Fruit fly (Drosophila melanogaster) whole organism, embryonic: ENCODE results near the gene CG14647.

Source experiments
- Atf6 ChIP-seq: fragments of 200-800 bp; sonication (Bioruptor generic); IDR thresholded peaks from 2 replicates; pipeline ENCODE4 v1.3.6; 2022; ENCODE audit warnings: missing biosample characterization, missing genetic modification characterization
- B-H1 ChIP-seq: fragments of 200-800 bp; sonication (Bioruptor generic); IDR thresholded peaks from 3 replicates; pipeline ENCODE4 v1.3.6; 2022; ENCODE audit warnings: missing biosample characterization, missing genetic modification characterization
- Bgb ChIP-seq: fragments of 200-800 bp; sonication (Bioruptor generic); IDR thresholded peaks from 2 replicates; pipeline ENCODE4 v1.3.6; 2022; ENCODE audit warnings: missing biosample characterization, missing genetic modification characterization; ENCODE audit not compliant: partially characterized antibody
- Blimp-1 ChIP-seq: fragments of 200-800 bp; sonication (Bioruptor generic); optimal IDR thresholded peaks from 3 replicates; lab custom pipeline; 2018; ENCODE audit warnings: missing biosample characterization, missing genetic modification characterization, mild to moderate bottlenecking, moderate library complexity, missing genetic modification reagents
- CG12104 ChIP-seq: fragments of 200-800 bp; sonication (Bioruptor generic); optimal IDR thresholded peaks from 3 replicates; lab custom pipeline; 2016; ENCODE audit warnings: missing biosample characterization, missing genetic modification characterization
- CG14860 ChIP-seq: fragments of 200-800 bp; sonication (Bioruptor generic); IDR thresholded peaks from 3 replicates; pipeline ENCODE4 v1.3.6; 2022; ENCODE audit warnings: missing biosample characterization, missing genetic modification characterization; ENCODE audit not compliant: partially characterized antibody
- CG14965 ChIP-seq: fragments of 200-800 bp; sonication (Bioruptor generic); optimal IDR thresholded peaks from 2 replicates; lab custom pipeline; 2016; ENCODE audit warnings: missing biosample characterization, missing genetic modification characterization, borderline replicate concordance
- CG16813 ChIP-seq: fragments of 200-800 bp; sonication (Bioruptor generic); IDR thresholded peaks from 3 replicates; pipeline ENCODE4 v1.3.6; 2022; ENCODE audit warnings: missing biosample characterization, missing genetic modification characterization; ENCODE audit not compliant: partially characterized antibody
- CG17612 ChIP-seq: fragments of 200-800 bp; sonication (Bioruptor generic); IDR thresholded peaks from 2 replicates; pipeline ENCODE4 v1.3.6; 2022; ENCODE audit warnings: missing biosample characterization, missing genetic modification characterization
- CG4617 ChIP-seq: fragments of 200-800 bp; sonication (Bioruptor generic); optimal IDR thresholded peaks from 3 replicates; lab custom pipeline; 2016; ENCODE audit warnings: missing biosample characterization, missing genetic modification characterization, borderline replicate concordance
- CG6791 ChIP-seq: fragments of 200-800 bp; sonication (Bioruptor generic); IDR thresholded peaks from 3 replicates; pipeline ENCODE4 v1.3.6; 2022; ENCODE audit warnings: missing biosample characterization, missing genetic modification characterization; ENCODE audit not compliant: partially characterized antibody
- CG7963 ChIP-seq: fragments of 200-800 bp; sonication (Bioruptor generic); IDR thresholded peaks from 3 replicates; pipeline ENCODE4 v1.3.6; 2022; ENCODE audit warnings: missing biosample characterization, missing genetic modification characterization; ENCODE audit not compliant: partially characterized antibody
- CHES-1-like ChIP-seq: fragments of 200-800 bp; sonication (Bioruptor generic); optimal IDR thresholded peaks from 2 replicates; lab custom pipeline; 2016; ENCODE audit warnings: missing biosample characterization, missing genetic modification characterization
- D19B ChIP-seq: fragments of 200-800 bp; sonication (Bioruptor generic); optimal IDR thresholded peaks from 2 replicates; lab custom pipeline; 2017; ENCODE audit warnings: missing biosample characterization, mild to moderate bottlenecking, missing genetic modification characterization
- Drgx ChIP-seq: fragments of 200-800 bp; sonication (Bioruptor generic); IDR thresholded peaks from 2 replicates; pipeline ENCODE4 v1.3.6; 2022; ENCODE audit warnings: missing biosample characterization, missing genetic modification characterization
- Ets65A ChIP-seq: fragments of 200-800 bp; sonication (Bioruptor generic); peaks from one replicate; lab custom pipeline; 2016; ENCODE audit warnings: missing biosample characterization, missing genetic modification characterization
- HLH3B ChIP-seq: fragments of 200-800 bp; sonication (Bioruptor generic); IDR thresholded peaks from 2 replicates; pipeline ENCODE4 v1.3.6; 2022; ENCODE audit warnings: missing biosample characterization, missing genetic modification characterization
- HLH4C ChIP-seq: fragments of 200-800 bp; sonication (Bioruptor generic); IDR thresholded peaks from 3 replicates; pipeline ENCODE4 v1.3.6; 2022; ENCODE audit warnings: missing biosample characterization, missing genetic modification characterization; ENCODE audit not compliant: partially characterized antibody
- Hr51 ChIP-seq, 2 experiments: fragments of 200-800 bp; sonication (Bioruptor generic); optimal IDR thresholded peaks; 2 replicates in 1 of 2; 3 replicates in 1 of 2; lab custom pipeline; 2016 to 2018; ENCODE audit warnings: missing biosample characterization in 2 of 2, missing genetic modification characterization in 2 of 2, mild to moderate bottlenecking in 1 of 2, moderate library complexity in 1 of 2
- Max ChIP-seq: fragments of 200-800 bp; sonication (Bioruptor generic); optimal IDR thresholded peaks from 2 replicates; lab custom pipeline; 2016; ENCODE audit warnings: missing biosample characterization, mild to moderate bottlenecking, missing genetic modification characterization
- NC2β ChIP-seq: fragments of 200-800 bp; sonication (Bioruptor generic); optimal IDR thresholded peaks from 2 replicates; lab custom pipeline; 2016; ENCODE audit warnings: missing biosample characterization, missing genetic modification characterization
- Opbp ChIP-seq: fragments of 200-800 bp; sonication (Bioruptor generic); IDR thresholded peaks from 3 replicates; pipeline ENCODE4 v1.3.6; 2022; ENCODE audit warnings: missing biosample characterization, missing genetic modification characterization; ENCODE audit not compliant: partially characterized antibody
- PHDP ChIP-seq: fragments of 200-800 bp; sonication (Bioruptor generic); optimal IDR thresholded peaks from 3 replicates; lab custom pipeline; 2018; ENCODE audit warnings: missing biosample characterization, mild to moderate bottlenecking, missing genetic modification characterization, moderate library complexity
- Sin3A ChIP-seq: fragments of >200 bp; optimal IDR thresholded peaks from 2 replicates; lab custom pipeline; 2018
- Xrp1 ChIP-seq: fragments of 200-800 bp; sonication (Bioruptor generic); IDR thresholded peaks from 2 replicates; pipeline ENCODE4 v1.3.6; 2022; ENCODE audit warnings: missing biosample characterization, missing genetic modification characterization
- ac ChIP-seq: fragments of 200-800 bp; sonication (Bioruptor generic); optimal IDR thresholded peaks from 3 replicates; lab custom pipeline; 2017; ENCODE audit warnings: missing biosample characterization, mild to moderate bottlenecking, missing genetic modification characterization
- amos ChIP-seq: fragments of 200-800 bp; sonication (Bioruptor generic); IDR thresholded peaks from 2 replicates; pipeline ENCODE4 v1.3.6; 2022; ENCODE audit warnings: missing biosample characterization, missing genetic modification characterization; ENCODE audit not compliant: partially characterized antibody
- ato ChIP-seq: fragments of 200-800 bp; sonication (Bioruptor generic); IDR thresholded peaks from 2 replicates; pipeline ENCODE4 v1.3.6; 2022; ENCODE audit warnings: missing biosample characterization, missing genetic modification characterization; ENCODE audit not compliant: partially characterized antibody
- bbx ChIP-seq: fragments of 200-800 bp; sonication (Bioruptor generic); IDR thresholded peaks from 2 replicates; pipeline ENCODE4 v1.3.6; 2022; ENCODE audit warnings: missing biosample characterization, missing genetic modification characterization; ENCODE audit not compliant: partially characterized antibody
- bowl ChIP-seq: fragments of 200-800 bp; sonication (Bioruptor generic); IDR thresholded peaks from 2 replicates; pipeline ENCODE4 v1.3.6; 2022; ENCODE audit warnings: missing biosample characterization, missing genetic modification characterization
- ci ChIP-seq: fragments of 200-800 bp; sonication (Bioruptor generic); IDR thresholded peaks from 3 replicates; pipeline ENCODE4 v1.3.6; 2022; ENCODE audit warnings: missing biosample characterization, missing genetic modification characterization
- disco-r ChIP-seq: fragments of 200-800 bp; sonication (Bioruptor generic); optimal IDR thresholded peaks from 2 replicates; lab custom pipeline; 2016; ENCODE audit warnings: missing biosample characterization, missing genetic modification characterization
- gfzf ChIP-seq: fragments of 200-800 bp; sonication (Bioruptor generic); optimal IDR thresholded peaks from 2 replicates; lab custom pipeline; 2016; ENCODE audit warnings: missing biosample characterization, mild to moderate bottlenecking, missing genetic modification characterization, moderate library complexity
- hb ChIP-seq: fragments of 200-800 bp; sonication (Bioruptor generic); IDR thresholded peaks from 3 replicates; pipeline ENCODE4 v1.3.6; 2022; ENCODE audit warnings: missing biosample characterization, missing genetic modification characterization; ENCODE audit not compliant: partially characterized antibody
- her ChIP-seq: fragments of 200-800 bp; sonication (Bioruptor generic); optimal IDR thresholded peaks from 2 replicates; lab custom pipeline; 2016; ENCODE audit warnings: missing biosample characterization, missing genetic modification characterization
- mam ChIP-seq: fragments of 200-800 bp; sonication (Bioruptor generic); optimal IDR thresholded peaks from 3 replicates; lab custom pipeline; 2016; ENCODE audit warnings: missing biosample characterization, missing genetic modification characterization
- mld ChIP-seq: fragments of 200-800 bp; sonication (Bioruptor generic); IDR thresholded peaks from 3 replicates; pipeline ENCODE4 v1.3.6; 2022; ENCODE audit warnings: missing biosample characterization, missing genetic modification characterization; ENCODE audit not compliant: partially characterized antibody
- nerfin-2 ChIP-seq: fragments of 200-800 bp; sonication (Bioruptor generic); IDR thresholded peaks from 2 replicates; pipeline ENCODE4 v1.3.6; 2022; ENCODE audit warnings: missing biosample characterization, missing genetic modification characterization; ENCODE audit not compliant: partially characterized antibody
- run ChIP-seq: fragments of 200-800 bp; sonication (Bioruptor generic); optimal IDR thresholded peaks from 3 replicates; lab custom pipeline; 2018; ENCODE audit warnings: missing biosample characterization, mild to moderate bottlenecking, missing genetic modification characterization
- sens ChIP-seq: fragments of 200-800 bp; sonication (Bioruptor generic); peaks from one replicate; lab custom pipeline; 2016; ENCODE audit warnings: missing biosample characterization, missing genetic modification characterization
- tna ChIP-seq: fragments of 200-800 bp; sonication (Bioruptor generic); IDR thresholded peaks from 2 replicates; pipeline ENCODE4 v1.3.6; 2022; ENCODE audit warnings: missing biosample characterization, missing genetic modification characterization; ENCODE audit not compliant: partially characterized antibody
- usp ChIP-seq: fragments of >200 bp; optimal IDR thresholded peaks from 2 replicates; lab custom pipeline; 2017; ENCODE audit warnings: missing biosample characterization, missing genetic modification characterization
- zfh2 ChIP-seq: fragments of 200-800 bp; sonication (Bioruptor generic); optimal IDR thresholded peaks from 2 replicates; lab custom pipeline; 2016; ENCODE audit warnings: missing biosample characterization, missing genetic modification characterization

CG14647 gene

DNA sequence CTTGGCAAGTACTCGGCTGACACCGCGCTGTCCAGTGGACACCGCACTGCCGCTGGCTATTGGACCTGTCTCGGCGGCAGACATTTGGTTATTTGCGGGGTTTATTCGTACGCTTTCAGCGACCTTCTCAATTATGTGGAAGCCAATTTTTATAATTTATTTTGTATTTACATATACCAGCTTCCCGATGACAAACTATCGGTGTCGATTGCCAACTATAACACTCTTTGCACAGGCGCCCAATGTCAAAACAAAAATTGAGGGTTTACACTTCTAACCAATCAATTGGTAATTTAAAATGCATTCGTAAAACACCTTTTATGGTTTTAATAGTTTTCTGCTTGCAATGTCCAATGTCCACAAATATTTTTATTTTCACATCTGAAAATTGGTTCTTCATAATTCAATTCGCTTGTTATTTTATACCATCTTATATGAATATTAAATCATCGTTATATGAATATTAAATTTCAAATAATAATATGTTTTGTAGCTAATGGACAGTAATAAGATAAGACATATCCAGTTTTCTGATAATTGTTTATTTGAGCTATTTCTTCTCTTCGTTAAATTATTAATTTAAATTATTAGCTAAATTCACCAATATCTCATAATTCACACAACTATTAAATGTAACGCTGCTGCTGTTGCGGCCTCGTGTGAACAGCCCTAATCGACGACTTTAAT is 357 bp upstream of the CG14647 start (continued):
- TF ChIP-seq mam (GFP tag; lab: Kevin White, UChicago) (peak; percentile 15), CG4617 (GFP tag; lab: Kevin White, UChicago) (peak; percentile 40)

DNA sequence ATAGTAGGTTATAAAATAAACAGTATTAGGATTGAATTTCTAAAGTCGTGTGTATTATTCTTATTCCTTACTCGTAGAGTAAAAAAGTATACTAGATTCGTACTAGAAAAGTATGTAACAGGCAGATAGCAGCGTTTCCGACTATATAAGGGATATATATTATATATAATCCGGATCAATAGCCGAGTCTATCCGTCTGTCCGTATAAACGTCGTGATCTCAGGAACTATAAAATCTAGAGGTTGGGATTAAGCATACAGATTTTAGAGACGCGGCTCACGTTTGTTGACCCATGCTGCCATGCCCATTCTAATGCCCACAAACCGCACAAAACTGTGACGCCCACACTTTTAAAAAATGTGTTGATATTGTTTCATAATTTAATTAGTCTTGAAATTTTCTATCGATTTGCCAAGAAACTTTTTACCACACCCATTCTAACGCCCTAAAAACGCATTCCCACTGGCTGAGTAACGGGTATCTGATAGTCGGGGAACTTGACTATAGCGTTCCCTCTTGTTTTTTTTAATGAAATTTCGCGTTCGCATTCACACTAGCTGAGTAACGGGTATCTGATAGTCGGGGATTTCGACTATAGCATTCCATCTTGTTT is 1.8 kb downstream of the CG14647 start, which contains the start of gene CG9853:
Gene CG9853 (minus strand): TSS at position 51 of the 613 bp plus-strand sequence.
- TF ChIP-seq CG7963 (GFP tag; lab: Robert Waterston, UW) (peak; percentile 70), CG12104 (GFP tag; lab: Kevin White, UChicago) (no peak), nerfin-2 (GFP tag; lab: Robert Waterston, UW) (peak; percentile 57; the same call in 1 of the 2 replicates), bbx (GFP tag; lab: Robert Waterston, UW) (peak; percentile 51; the same call in 1 of the 2 replicates), ato (peak; percentile 55; the same call in 1 of the 2 replicates), Hr51 (GFP tag; optimal IDR thresholded peaks at IDR 0.05; lab: Kevin White, UChicago) (no peak), CG6791 (GFP tag; lab: Robert Waterston, UW) (peak; percentile 82), tna (peak; percentile 60), CG14860 (peak; percentile 42), Opbp (peak; percentile 37; the same call in 2 of the 3 replicates), HLH4C (GFP tag; lab: Robert Waterston, UW) (peak; percentile 11), mld (peak; percentile 70; the same call in 1 of the 3 replicates), amos (GFP tag; lab: Robert Waterston, UW) (peak; percentile 13; the same call in 1 of the 2 replicates), hb (GFP tag; lab: Robert Waterston, UW) (0 out of 3 replicates have a peak, but pooled peaks have one; percentile 6), HLH3B (GFP tag; lab: Robert Waterston, UW) (no peak), CG16813 (GFP tag; lab: Robert Waterston, UW) (peak; percentile 5), gfzf (no peak), D19B (GFP tag; lab: Kevin White, UChicago) (peak; percentile 43), sens (GFP tag; lab: Kevin White, UChicago) (peak; percentile 26), CG14965 (GFP tag; lab: Kevin White, UChicago) (no peak), Bgb (GFP tag; lab: Robert Waterston, UW) (peak; percentile 36; the same call in 1 of the 2 replicates)

DNA sequence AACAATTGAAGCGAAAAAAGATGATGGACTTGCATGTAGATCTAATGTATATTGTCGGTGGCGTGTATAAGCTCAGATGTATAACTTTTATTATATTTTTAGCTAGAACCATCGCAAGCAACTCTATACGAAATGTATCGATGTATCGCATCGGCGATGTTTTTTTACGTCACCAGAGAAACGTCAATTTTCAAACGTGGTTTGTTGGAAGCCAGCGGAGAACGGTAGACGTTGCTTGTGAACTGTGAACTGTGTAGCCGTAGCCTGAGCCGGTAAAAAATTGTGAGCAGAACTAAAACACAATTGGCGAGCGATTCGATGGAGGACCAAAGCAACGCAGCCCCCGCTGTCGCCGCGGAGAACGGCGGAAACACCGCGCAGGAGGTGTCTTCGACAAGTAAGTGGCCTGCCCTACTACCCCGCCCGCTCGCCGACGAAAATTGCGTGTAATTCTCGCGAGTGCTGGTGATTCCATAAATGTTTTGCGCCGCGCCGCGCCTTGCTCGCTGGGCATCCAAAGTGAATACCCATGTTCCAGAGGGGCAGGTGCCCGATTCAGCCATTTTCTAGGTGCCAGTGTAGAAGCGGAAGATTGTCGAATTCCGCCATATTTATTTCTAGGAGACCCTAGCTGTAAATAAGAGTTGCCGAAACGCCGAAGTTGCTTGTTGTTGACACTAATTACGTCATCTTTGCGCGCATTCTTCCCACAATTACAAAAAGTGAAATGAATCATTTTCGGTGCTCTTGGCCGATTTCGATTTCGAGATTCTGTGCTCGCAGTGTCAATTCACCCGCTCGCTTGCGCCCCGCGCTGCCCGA is 2.8 kb downstream of the CG14647 start, which contains the start of gene lost:
Gene lost (plus strand): TSS at position 193 of the 822 bp plus-strand sequence.
- peak; percentile 71 for TF ChIP-seq Ets65A (GFP tag; lab: Kevin White, UChicago)
- TF ChIP-seq CG17612 (GFP tag; lab: Robert Waterston, UW), result no peak
- TF ChIP-seq ci (GFP tag; lab: Robert Waterston, UW), result peak; percentile 51; the same call in 1 of the 3 replicates
- TF ChIP-seq Max (GFP tag; lab: Kevin White, UChicago), result peak; percentile 47
- no peak for TF ChIP-seq disco-r (GFP tag; lab: Kevin White, UChicago)
- peak; percentile 22 for TF ChIP-seq her (GFP tag; lab: Kevin White, UChicago)
- TF ChIP-seq B-H1 (GFP tag; lab: Robert Waterston, UW), result no peak; the same call in 2 of the 3 replicates
- no peak for TF ChIP-seq Drgx (GFP tag; lab: Robert Waterston, UW)
- no peak for TF ChIP-seq bowl (GFP tag; lab: Robert Waterston, UW)
- TF ChIP-seq Atf6 (GFP tag; lab: Robert Waterston, UW), result no peak
- peak; percentile 44 for TF ChIP-seq zfh2 (GFP tag; lab: Kevin White, UChicago)
- TF ChIP-seq PHDP (tag; lab: Kevin White, UChicago), result peak; percentile 33
- TF ChIP-seq CHES-1-like (GFP tag; lab: Kevin White, UChicago), result peak; percentile 47
- TF ChIP-seq Xrp1 (GFP tag; lab: Robert Waterston, UW), result no peak
- TF ChIP-seq ac (GFP tag; lab: Kevin White, UChicago), result no peak
- no peak for TF ChIP-seq run (tag; lab: Kevin White, UChicago)
- TF ChIP-seq Sin3A (lab: Kevin White, UChicago), result no peak
- TF ChIP-seq usp (GFP tag; lab: Kevin White, UChicago), result no peak
- no peak for TF ChIP-seq NC2β (GFP tag; lab: Kevin White, UChicago)
- no peak for TF ChIP-seq Blimp-1
